Worm (Caenorhabditis elegans) whole organism, L3 larva: ENCODE results near the gene H03G16.7.

Experiments
- ceh-9 ChIP-seq: sonication (generic microtip); optimal IDR thresholded peaks from 2 replicates; lab custom pipeline; 2018; ENCODE audit warnings: missing biosample characterization, missing genetic modification characterization
- daf-12 ChIP-seq: fragments of 150-350 bp; optimal IDR thresholded peaks from 2 replicates; lab custom pipeline; 2014; ENCODE audit warnings: missing biosample characterization, missing genetic modification reagents, missing genetic modification characterization
- elt-1 ChIP-seq: fragments of 150-350 bp; optimal IDR thresholded peaks from 2 replicates; lab custom pipeline; 2014; ENCODE audit warnings: missing biosample characterization, missing genetic modification characterization
- nhr-237 ChIP-seq: fragments of 150-350 bp; optimal IDR thresholded peaks from 2 replicates; lab custom pipeline; 2014; ENCODE audit warnings: missing biosample characterization, missing genetic modification characterization
- nhr-76 ChIP-seq: fragments of 150-350 bp; sonication (generic microtip); optimal IDR thresholded peaks from 5 replicates; lab custom pipeline; 2014; ENCODE audit warnings: missing biosample characterization, missing genetic modification characterization
- unc-39 ChIP-seq: sonication (generic microtip); optimal IDR thresholded peaks from 4 replicates; lab custom pipeline; 2017; ENCODE audit warnings: missing biosample characterization, missing genetic modification characterization
- zag-1 ChIP-seq: fragments of 150-350 bp; optimal IDR thresholded peaks from 2 replicates; lab custom pipeline; 2014; ENCODE audit warnings: missing biosample characterization, missing genetic modification characterization
- ztf-11 ChIP-seq: fragments of 150-350 bp; optimal IDR thresholded peaks from 2 replicates; lab custom pipeline; 2014; ENCODE audit warnings: missing biosample characterization, missing genetic modification characterization

DNA sequence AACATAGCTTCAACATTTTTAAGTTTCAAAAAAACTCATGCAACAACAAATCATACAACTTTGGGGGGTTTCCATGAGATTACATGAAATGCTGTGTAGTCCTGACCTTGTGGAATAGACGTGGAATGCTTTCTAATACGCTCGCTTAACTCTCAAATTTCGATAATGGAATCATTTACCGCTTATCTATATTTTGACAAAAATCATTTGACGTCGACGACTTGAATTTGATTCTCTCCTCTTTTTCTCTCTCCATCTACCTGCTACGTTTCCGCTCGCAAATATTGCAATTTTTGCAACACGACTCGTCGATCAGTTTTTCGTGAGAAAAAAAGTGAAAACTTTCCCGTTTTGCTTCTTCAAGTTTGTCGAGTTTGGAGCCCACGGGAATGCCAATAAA, 33.3 kb upstream of the H03G16.7 start, which contains the start of gene flr-4:
- TF ChIP-seq nhr-76 (tag; lab: Kevin White, UChicago), result no peak
- no peak for TF ChIP-seq elt-1
- TF ChIP-seq ztf-11 (tag; lab: Kevin White, UChicago), result no peak
- TF ChIP-seq zag-1 (tag; lab: Kevin White, UChicago), result no peak
- TF ChIP-seq daf-12, result no peak
- TF ChIP-seq ceh-9 (tag; lab: Kevin White, UChicago), result no peak
- TF ChIP-seq unc-39, result no peak
- no peak for TF ChIP-seq nhr-237 (tag; lab: Kevin White, UChicago)
